Worm (Caenorhabditis elegans) whole organism, L1 larva: ENCODE data around the gene F22E5.7.
"Not testable (repeated sequence)": the region's sequence is repeated elsewhere in the genome, so short reads cannot be mapped to it uniquely, and the experiment has no call there.

ENCODE experiments used
- aha-1 ChIP-seq: fragments of 150-350 bp; optimal IDR thresholded peaks from 2 replicates; lab custom pipeline; 2014; ENCODE audit warnings: missing biosample characterization, missing genetic modification characterization
- egl-27 ChIP-seq, 2 experiments: fragments of 150-350 bp in 1 of 2; sonication (generic microtip); optimal IDR thresholded peaks; 3 replicates each; lab custom pipeline; 2017 to 2018; ENCODE audit warnings: missing biosample characterization in 2 of 2, missing genetic modification characterization in 2 of 2, missing genetic modification reagents in 2 of 2
- elt-2 ChIP-seq: sonication (generic microtip); optimal IDR thresholded peaks from 2 replicates; lab custom pipeline; 2016; ENCODE audit warnings: missing genetic modification characterization, mild to moderate bottlenecking, inconsistent platforms, missing compliant biosample characterization, missing genetic modification reagents
- fos-1 ChIP-seq: fragments of 150-350 bp; optimal IDR thresholded peaks from 2 replicates; lab custom pipeline; 2014; ENCODE audit warnings: missing biosample characterization, missing genetic modification characterization
- lin-35 ChIP-seq, 2 experiments: fragments of 150-350 bp; optimal IDR thresholded peaks; 2 replicates each; lab custom pipeline; 2014; ENCODE audit warnings: missing biosample characterization in 2 of 2, missing genetic modification characterization in 2 of 2, missing genetic modification reagents in 2 of 2
- lir-3 ChIP-seq: sonication (generic microtip); optimal IDR thresholded peaks from 2 replicates; lab custom pipeline; 2016; ENCODE audit warnings: mild to moderate bottlenecking, missing genetic modification characterization, moderate library complexity, missing compliant biosample characterization; ENCODE audit not compliant: poor library complexity
- lsy-2 ChIP-seq, 2 experiments: fragments of 150-350 bp; optimal IDR thresholded peaks; 2 replicates each; lab custom pipeline; 2014; ENCODE audit warnings: missing biosample characterization in 2 of 2, missing genetic modification characterization in 2 of 2
- nhr-76 ChIP-seq: sonication (generic microtip); optimal IDR thresholded peaks from 2 replicates; lab custom pipeline; 2017; ENCODE audit warnings: missing biosample characterization, missing genetic modification characterization
- nhr-77 ChIP-seq: fragments of 150-350 bp; optimal IDR thresholded peaks from 2 replicates; lab custom pipeline; 2014; ENCODE audit warnings: missing biosample characterization, missing genetic modification characterization
- pqm-1 ChIP-seq: sonication (generic microtip); optimal IDR thresholded peaks from 3 replicates; lab custom pipeline; 2017; ENCODE audit warnings: missing biosample characterization, missing genetic modification characterization
- skn-1 ChIP-seq: fragments of 150-350 bp; optimal IDR thresholded peaks from 2 replicates; lab custom pipeline; 2014; ENCODE audit warnings: missing biosample characterization, missing genetic modification characterization
- zag-1 ChIP-seq: fragments of 150-350 bp; optimal IDR thresholded peaks from 2 replicates; lab custom pipeline; 2014; ENCODE audit warnings: missing biosample characterization, missing genetic modification characterization

DNA sequence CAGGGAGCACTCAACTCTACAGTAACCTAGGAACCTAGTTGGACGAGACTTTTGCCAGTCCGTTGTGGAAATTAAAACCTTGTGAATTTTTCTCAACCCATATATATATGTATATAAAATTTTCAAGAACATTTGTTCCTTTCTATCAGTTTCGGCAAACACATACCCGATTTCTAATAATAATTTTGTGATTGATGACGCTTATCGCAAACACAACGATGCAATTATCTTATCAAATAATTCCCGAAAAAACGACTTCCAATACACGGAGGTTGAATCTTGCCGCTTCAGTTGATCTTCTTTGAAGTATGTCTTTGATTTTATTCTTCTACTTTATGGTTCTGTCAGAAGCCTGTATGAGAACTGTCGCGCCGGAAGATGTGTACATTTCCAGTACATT is 23.2 kb downstream of the F22E5.7 start, which contains the start of gene F22E5.2:
- not testable (repeated sequence) for TF ChIP-seq zag-1; egl-27 (tag; optimal IDR thresholded peaks at IDR 0.05; lab: Kevin White, UChicago); nhr-76 (tag; lab: Kevin White, UChicago); lsy-2 (tag; optimal IDR thresholded peaks at IDR 0.05; lab: Kevin White, UChicago); lin-35 (GFP tag; optimal IDR thresholded peaks at IDR 0.05; lab: Kevin White, UChicago); elt-2 (tag; lab: Kevin White, UChicago); pqm-1; fos-1 (tag; lab: Kevin White, UChicago); skn-1 (tag; lab: Kevin White, UChicago); aha-1; lir-3 (tag; lab: Kevin White, UChicago); nhr-77 (tag; lab: Kevin White, UChicago)
